Fruit fly (Drosophila melanogaster): Measurements from ENCODE around the gene CG34129.
A peak's percentile ranks its signal among the peaks of the same experiment; 100 is the strongest.

Gene CG34129

dm6 chr3R:26185201-26185688 is 5.8 kb downstream of the CG34129 start, which contains the start of gene CG31086 (continued):
- TF ChIP-seq Opbp (GFP tag; IDR thresholded peaks at IDR 0.05; ENCODE audit: partially characterized antibody), result no peak
- TF ChIP-seq yki (optimal IDR thresholded peaks at IDR 0.05), result no peak
- peak in 1 of 2 experiments; percentile 3 for TF ChIP-seq Hr51 (GFP tag; optimal IDR thresholded peaks at IDR 0.05)
- TF ChIP-seq disco-r (GFP tag; optimal IDR thresholded peaks at IDR 0.05), result no peak
- no peak for TF ChIP-seq schlank (tag; optimal IDR thresholded peaks at IDR 0.05)
- TF ChIP-seq CG9876 (GFP tag; optimal IDR thresholded peaks at IDR 0.05), result no peak
- peak; percentile 68 for TF ChIP-seq BtbVII (GFP tag; optimal IDR thresholded peaks at IDR 0.05)
- TF ChIP-seq Eip74EF (GFP tag; optimal IDR thresholded peaks at IDR 0.05), result peak in 1 of 2 experiments; percentile 17
- no peak for TF ChIP-seq CG12744 (GFP tag; optimal IDR thresholded peaks at IDR 0.05)
- no peak for TF ChIP-seq Hr39 (optimal IDR thresholded peaks at IDR 0.05)
- 0 out of 2 replicates have a peak, but pooled peaks have one; percentile 10 for TF ChIP-seq sob (GFP tag; IDR thresholded peaks at IDR 0.05)
- no peak for TF ChIP-seq eyg (GFP tag; optimal IDR thresholded peaks at IDR 0.05)
- TF ChIP-seq CG14667 (GFP tag; IDR thresholded peaks at IDR 0.05), result no peak
- peak; percentile 51 for TF ChIP-seq GATAe (GFP tag; conservative IDR thresholded peaks at IDR 0.05)
- TF ChIP-seq CG14014 (GFP tag; IDR thresholded peaks at IDR 0.05), result no peak
- TF ChIP-seq CG11093 (GFP tag; IDR thresholded peaks at IDR 0.05), result no peak
- no peak for TF ChIP-seq Doc2 (GFP tag; IDR thresholded peaks at IDR 0.05)
- no peak for TF ChIP-seq CG3995 (GFP tag; optimal IDR thresholded peaks at IDR 0.05)
- TF ChIP-seq CG8089 (GFP tag; optimal IDR thresholded peaks at IDR 0.05), result no peak
- no peak for TF ChIP-seq CG14050 (GFP tag; IDR thresholded peaks at IDR 0.05)
- no peak for TF ChIP-seq trem (tag; optimal IDR thresholded peaks at IDR 0.05)
- TF ChIP-seq Ravus (GFP tag; IDR thresholded peaks at IDR 0.05), result no peak
- no peak for TF ChIP-seq luna (GFP tag; optimal IDR thresholded peaks at IDR 0.05)
- no peak for TF ChIP-seq sens (GFP tag)
- TF ChIP-seq zfh2 (GFP tag; optimal IDR thresholded peaks at IDR 0.05), result no peak
- TF ChIP-seq grn (GFP tag; optimal IDR thresholded peaks at IDR 0.05), result peak; percentile 84
- no peak for TF ChIP-seq CG4424 (GFP tag; optimal IDR thresholded peaks at IDR 0.05)
- TF ChIP-seq CG12391 (tag; optimal IDR thresholded peaks at IDR 0.05), result no peak
- TF ChIP-seq slou (GFP tag; optimal IDR thresholded peaks at IDR 0.05), result no peak
- no peak for TF ChIP-seq ranshi (GFP tag; IDR thresholded peaks at IDR 0.05)
- TF ChIP-seq fd102C (GFP tag; optimal IDR thresholded peaks at IDR 0.05), result no peak
- no peak for TF ChIP-seq Lpt (GFP tag; optimal IDR thresholded peaks at IDR 0.05)
- no peak for TF ChIP-seq Oli (tag; optimal IDR thresholded peaks at IDR 0.05)
- TF ChIP-seq CG13624 (GFP tag; optimal IDR thresholded peaks at IDR 0.05), result no peak
- TF ChIP-seq CG1832 (GFP tag; optimal IDR thresholded peaks at IDR 0.05), result no peak
- TF ChIP-seq gsb-n (tag; optimal IDR thresholded peaks at IDR 0.05), result no peak
- TF ChIP-seq Fer1 (GFP tag; optimal IDR thresholded peaks at IDR 0.05), result no peak
- peak; percentile 64 for TF ChIP-seq CG13894 (tag; optimal IDR thresholded peaks at IDR 0.05)
- peak; percentile 51 for TF ChIP-seq PHDP (tag; optimal IDR thresholded peaks at IDR 0.05)
- no peak for TF ChIP-seq CG31224 (GFP tag; IDR thresholded peaks at IDR 0.05)
- TF ChIP-seq CG10366 (GFP tag; IDR thresholded peaks at IDR 0.05), result no peak
- TF ChIP-seq Six4 (GFP tag; optimal IDR thresholded peaks at IDR 0.05), result no peak
- TF ChIP-seq br (optimal IDR thresholded peaks at IDR 0.05), result no peak
- no peak for TF ChIP-seq sqz (GFP tag; optimal IDR thresholded peaks at IDR 0.05)
- no peak for TF ChIP-seq CG11504 (tag; optimal IDR thresholded peaks at IDR 0.05)
- TF ChIP-seq en (GFP tag; optimal IDR thresholded peaks at IDR 0.05), result no peak
- no peak for TF ChIP-seq Dll (GFP tag; IDR thresholded peaks at IDR 0.05; ENCODE audit: partially characterized antibody)
- TF ChIP-seq CG34376 (GFP tag; optimal IDR thresholded peaks at IDR 0.05), result peak; percentile 83
- no peak for TF ChIP-seq org-1 (GFP tag; optimal IDR thresholded peaks at IDR 0.05)
- TF ChIP-seq CG10654 (GFP tag; optimal IDR thresholded peaks at IDR 0.05), result no peak
- TF ChIP-seq Awh (GFP tag; IDR thresholded peaks at IDR 0.05), result no peak
- TF ChIP-seq CG2889 (GFP tag; IDR thresholded peaks at IDR 0.05), result no peak
- no peak for TF ChIP-seq CG16815 (GFP tag; optimal IDR thresholded peaks at IDR 0.05)

Data from whole organism, embryonic.